Worm (Caenorhabditis elegans): Measurements from ENCODE around the gene acl-3.

ce11 chrIV:11690988-11691387 lies 39.2 kb upstream of the acl-3 start, which contains the start of gene let-60:
- TF ChIP-seq elt-1 (tag; optimal IDR thresholded peaks at IDR 0.05) (no peak), nhr-25 (tag; optimal IDR thresholded peaks at IDR 0.05) (no peak), ztf-4 (tag; optimal IDR thresholded peaks at IDR 0.05) (no peak), lin-39 (tag; optimal IDR thresholded peaks at IDR 0.05) (no peak), ama-1 (optimal IDR thresholded peaks at IDR 0.05) (no peak), nhr-21 (tag; optimal IDR thresholded peaks at IDR 0.05) (no peak), egl-27 (tag; optimal IDR thresholded peaks at IDR 0.05) (no peak), zag-1 (tag; optimal IDR thresholded peaks at IDR 0.05) (no peak)

Measured in whole organism, L2 larva.